Worm (Caenorhabditis elegans) whole organism, L3 larva: ENCODE measurements around the gene F02C12.1.

Source experiments
- R02D3.7 ChIP-seq: fragments of 150-350 bp; optimal IDR thresholded peaks from 2 replicates; lab custom pipeline; 2014; ENCODE audit warnings: missing biosample characterization, missing genetic modification characterization
- egl-27 ChIP-seq: sonication (generic microtip); optimal IDR thresholded peaks from 4 replicates; lab custom pipeline; 2017; ENCODE audit warnings: missing biosample characterization, missing genetic modification reagents, missing genetic modification characterization
- fkh-2 ChIP-seq: fragments of 150-350 bp; optimal IDR thresholded peaks from 2 replicates; lab custom pipeline; 2014; ENCODE audit warnings: missing biosample characterization, missing genetic modification reagents, missing genetic modification characterization
- lin-39 ChIP-seq: fragments of 150-350 bp; optimal IDR thresholded peaks from 2 replicates; lab custom pipeline; 2018; ENCODE audit warnings: missing biosample characterization, missing genetic modification reagents, missing genetic modification characterization
- mdl-1 ChIP-seq: fragments of 150-350 bp; optimal IDR thresholded peaks from 2 replicates; lab custom pipeline; 2014; ENCODE audit warnings: missing biosample characterization, missing genetic modification characterization
- nhr-11 ChIP-seq: fragments of 150-350 bp; optimal IDR thresholded peaks from 2 replicates; lab custom pipeline; 2014; ENCODE audit warnings: missing biosample characterization, missing genetic modification characterization
- nhr-28 ChIP-seq: fragments of 150-350 bp; optimal IDR thresholded peaks from 2 replicates; lab custom pipeline; 2014; ENCODE audit warnings: missing biosample characterization, missing genetic modification characterization
- pqm-1 ChIP-seq: fragments of 150-350 bp; optimal IDR thresholded peaks from 2 replicates; lab custom pipeline; 2017; ENCODE audit warnings: missing biosample characterization, missing genetic modification characterization, inconsistent platforms
- skn-1 ChIP-seq: fragments of 150-350 bp; optimal IDR thresholded peaks from 2 replicates; lab custom pipeline; 2014; ENCODE audit warnings: missing biosample characterization, missing genetic modification characterization
- ztf-11 ChIP-seq: fragments of 150-350 bp; optimal IDR thresholded peaks from 2 replicates; lab custom pipeline; 2014; ENCODE audit warnings: missing biosample characterization, missing genetic modification characterization

DNA sequence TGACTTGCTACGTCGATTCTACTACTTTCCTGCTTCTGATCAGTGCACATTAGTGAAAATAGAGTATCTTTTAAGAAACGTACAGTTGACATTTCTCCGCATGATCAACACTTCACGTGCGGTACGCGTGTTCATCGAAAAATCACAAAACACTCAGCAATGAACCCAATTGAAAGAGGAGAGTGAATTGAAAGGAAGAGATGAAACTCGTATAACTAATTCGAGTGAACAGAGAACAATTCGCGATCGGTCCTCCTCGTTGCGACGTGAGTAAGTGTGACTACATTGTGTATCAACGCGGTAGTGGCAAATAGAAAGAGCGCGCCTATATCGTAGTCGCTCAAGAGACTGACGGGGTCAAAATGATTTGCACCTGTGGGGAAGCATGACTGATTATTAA, 48.4 kb upstream of the F02C12.1 start:
- TF ChIP-seq mdl-1 (tag; lab: Kevin White, UChicago), result peak; percentile 33
- TF ChIP-seq skn-1, result no peak
- peak; percentile 52 for TF ChIP-seq nhr-11 (tag; lab: Kevin White, UChicago)
- peak; percentile 84 for TF ChIP-seq pqm-1 (tag; lab: Kevin White, UChicago)
- TF ChIP-seq egl-27 (tag; lab: Kevin White, UChicago), result peak; percentile 13
- TF ChIP-seq lin-39 (tag; lab: Kevin White, UChicago), result peak; percentile 43
- no peak for TF ChIP-seq R02D3.7 (tag; lab: Kevin White, UChicago)
- TF ChIP-seq nhr-28 (tag; lab: Kevin White, UChicago), result no peak
- TF ChIP-seq fkh-2, result no peak
- no peak for TF ChIP-seq ztf-11
